Worm (Caenorhabditis elegans): ENCODE data around the gene Y60A9.3.

ce11 chrX:14382951-14383350, at the start of gene Y60A9.3:
- TF ChIP-seq snpc-4 (tag; optimal IDR thresholded peaks at IDR 0.05) (no peak), elt-1 (tag; optimal IDR thresholded peaks at IDR 0.05; ENCODE audit: borderline replicate concordance, insufficient read depth) (no peak), sptf-1 (tag; optimal IDR thresholded peaks at IDR 0.05) (no peak), tbx-8 (GFP tag; optimal IDR thresholded peaks at IDR 0.05) (no peak)
